Fruit fly (Drosophila melanogaster): ENCODE data around the gene Rpt3R.

The Rpt3R gene

DNA sequence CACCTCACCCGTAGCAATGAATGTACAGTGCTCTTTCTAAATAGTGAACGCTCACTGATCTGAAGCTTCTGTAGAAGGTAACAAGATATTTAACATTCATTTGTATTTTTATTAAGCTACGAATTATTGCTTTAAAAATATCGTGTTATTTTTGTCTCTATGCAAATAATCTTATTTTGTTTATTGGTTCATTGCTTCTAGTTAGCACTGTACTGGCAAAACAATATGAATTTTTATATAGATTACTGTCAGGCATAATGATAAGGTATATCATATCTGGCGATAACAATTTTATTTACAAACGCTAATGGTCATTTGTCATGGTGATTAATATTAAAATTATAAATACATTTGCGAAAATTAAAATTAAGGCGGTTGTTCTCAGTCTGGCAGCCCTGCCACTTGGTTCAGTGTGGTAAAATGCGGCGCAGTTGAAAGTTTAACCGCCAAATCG is 15.2 kb upstream of the Rpt3R start, which contains the start of gene CG9471 (continued):
- TF ChIP-seq dati (GFP tag; IDR thresholded peaks at IDR 0.05) (peak; percentile 81), Taf1 (GFP tag; IDR thresholded peaks at IDR 0.05) (peak; percentile 88), CG10209 (GFP tag; optimal IDR thresholded peaks at IDR 0.05) (peak; percentile 90), CG15696 (tag; optimal IDR thresholded peaks at IDR 0.05) (peak; percentile 76), CG11560 (tag; IDR thresholded peaks at IDR 0.05) (peak; percentile 66; the same call in 2 of the 3 replicates), danr (GFP tag; IDR thresholded peaks at IDR 0.05) (peak; percentile 74), Hr78 (GFP tag; optimal IDR thresholded peaks at IDR 0.05) (peak in 1 of 2 experiments; percentile 73), D19B (GFP tag; optimal IDR thresholded peaks at IDR 0.05) (peak; percentile 78), Doc2 (GFP tag; IDR thresholded peaks at IDR 0.05) (peak; percentile 79), Chrac-16 (GFP tag; optimal IDR thresholded peaks at IDR 0.05) (peak; percentile 92), peb (GFP tag; IDR thresholded peaks at IDR 0.05) (peak; percentile 88), CG7928 (GFP tag; optimal IDR thresholded peaks at IDR 0.05) (peak; percentile 59), stwl (tag; optimal IDR thresholded peaks at IDR 0.05) (peak; percentile 33), bcd (GFP tag; optimal IDR thresholded peaks at IDR 0.05) (peak; percentile 87), gce (GFP tag; IDR thresholded peaks at IDR 0.05) (peak; percentile 80; the same call in 2 of the 3 replicates), HmgD (GFP tag; optimal IDR thresholded peaks at IDR 0.05) (peak; percentile 47), CG14965 (GFP tag; optimal IDR thresholded peaks at IDR 0.05; ENCODE audit: borderline replicate concordance) (no peak), CG11504 (tag; optimal IDR thresholded peaks at IDR 0.05) (peak; percentile 92), knrl (GFP tag; IDR thresholded peaks at IDR 0.05; ENCODE audit: partially characterized antibody) (no peak), tin (GFP tag; optimal IDR thresholded peaks at IDR 0.05) (peak; percentile 88), grn (GFP tag; optimal IDR thresholded peaks at IDR 0.05) (peak; percentile 82), zfh1 (GFP tag; IDR thresholded peaks at IDR 0.05) (peak; percentile 90), CG7839 (tag; optimal IDR thresholded peaks at IDR 0.05) (peak; percentile 92), Lhr (GFP tag; optimal IDR thresholded peaks at IDR 0.05) (peak; percentile 34), CG13287 (GFP tag; IDR thresholded peaks at IDR 0.05; ENCODE audit: partially characterized antibody) (peak; percentile 30; the same call in 1 of the 2 replicates), zen2 (GFP tag; IDR thresholded peaks at IDR 0.05; ENCODE audit: partially characterized antibody) (no peak), tap (tag; optimal IDR thresholded peaks at IDR 0.05) (peak; percentile 92), CG3995 (GFP tag; optimal IDR thresholded peaks at IDR 0.05) (peak; percentile 69), dmrt99B (tag; optimal IDR thresholded peaks at IDR 0.05) (peak; percentile 91), CG1603 (tag; optimal IDR thresholded peaks at IDR 0.05) (peak; percentile 84), kay (GFP tag; optimal IDR thresholded peaks at IDR 0.05) (peak; percentile 80), CG10543 (GFP tag; optimal IDR thresholded peaks at IDR 0.05) (peak; percentile 94), CG7987 (GFP tag; optimal IDR thresholded peaks at IDR 0.05) (peak; percentile 80), fu2 (GFP tag; optimal IDR thresholded peaks at IDR 0.05) (peak; percentile 90), esg (GFP tag; conservative IDR thresholded peaks at IDR 0.05) (peak; percentile 92), Hsf (GFP tag; optimal IDR thresholded peaks at IDR 0.05) (peak; percentile 94), Side (GFP tag; optimal IDR thresholded peaks at IDR 0.05) (peak; percentile 88), rib (GFP tag; IDR thresholded peaks at IDR 0.05) (peak; percentile 81), CG15514 (GFP tag; optimal IDR thresholded peaks at IDR 0.05) (peak; percentile 87), unpg (GFP tag; optimal IDR thresholded peaks at IDR 0.05) (peak; percentile 94), BtbVII (GFP tag; optimal IDR thresholded peaks at IDR 0.05) (peak; percentile 89), jumu (GFP tag; optimal IDR thresholded peaks at IDR 0.05) (peak; percentile 86), lmd (GFP tag; IDR thresholded peaks at IDR 0.05) (peak; percentile 92), Rfx (GFP tag; IDR thresholded peaks at IDR 0.05) (peak; percentile 93), Mes4 (GFP tag; optimal IDR thresholded peaks at IDR 0.05) (peak; percentile 83), Oaz (GFP tag; IDR thresholded peaks at IDR 0.05) (peak; percentile 80), vnd (GFP tag; IDR thresholded peaks at IDR 0.05; ENCODE audit: partially characterized antibody) (no peak), Poxn (GFP tag; IDR thresholded peaks at IDR 0.05) (peak; percentile 73), CG6654 (GFP tag; optimal IDR thresholded peaks at IDR 0.05) (peak; percentile 78), kah (GFP tag; optimal IDR thresholded peaks at IDR 0.05) (peak; percentile 76)
